Worm (Caenorhabditis elegans) whole organism, L3 larva: Measurements from ENCODE around the gene rsp-4.

ENCODE experiments used
- aly-2 ChIP-seq: fragments of 150-350 bp; optimal IDR thresholded peaks from 2 replicates; lab custom pipeline; 2014; ENCODE audit warnings: missing biosample characterization, missing genetic modification characterization
- egl-27 ChIP-seq: sonication (generic microtip); optimal IDR thresholded peaks from 4 replicates; lab custom pipeline; 2017; ENCODE audit warnings: missing biosample characterization, missing genetic modification reagents, missing genetic modification characterization
- mdl-1 ChIP-seq: fragments of 150-350 bp; optimal IDR thresholded peaks from 2 replicates; lab custom pipeline; 2014; ENCODE audit warnings: missing biosample characterization, missing genetic modification characterization
- nhr-11 ChIP-seq: fragments of 150-350 bp; optimal IDR thresholded peaks from 2 replicates; lab custom pipeline; 2014; ENCODE audit warnings: missing biosample characterization, missing genetic modification characterization
- nhr-237 ChIP-seq: fragments of 150-350 bp; optimal IDR thresholded peaks from 2 replicates; lab custom pipeline; 2014; ENCODE audit warnings: missing biosample characterization, missing genetic modification characterization
- nhr-28 ChIP-seq: fragments of 150-350 bp; optimal IDR thresholded peaks from 2 replicates; lab custom pipeline; 2014; ENCODE audit warnings: missing biosample characterization, missing genetic modification characterization
- skn-1 ChIP-seq: fragments of 150-350 bp; optimal IDR thresholded peaks from 2 replicates; lab custom pipeline; 2014; ENCODE audit warnings: missing biosample characterization, missing genetic modification characterization

DNA sequence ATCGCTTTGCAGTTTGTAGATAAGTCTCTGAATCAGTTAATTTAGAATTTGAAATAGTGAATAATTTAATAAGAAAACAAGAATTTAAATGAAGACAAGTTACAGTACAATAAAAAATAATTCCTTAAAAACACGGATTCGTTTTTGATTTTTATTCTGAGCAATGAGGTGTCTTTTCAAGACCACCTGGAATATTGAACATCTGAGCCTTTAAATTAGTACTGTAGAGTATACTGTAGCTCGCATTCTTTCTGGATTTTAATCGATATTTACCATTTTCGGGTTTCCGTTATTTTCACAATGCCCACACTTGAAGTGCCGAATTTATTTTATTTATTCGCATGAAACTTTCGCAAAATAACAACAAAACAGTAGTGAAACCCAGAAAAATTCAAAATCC, 35.2 kb upstream of the rsp-4 start, which contains the start of gene F07F6.7:
- TF ChIP-seq egl-27 (tag; lab: Kevin White, UChicago) (no peak), skn-1 (no peak), nhr-11 (tag; lab: Kevin White, UChicago) (no peak), nhr-28 (tag; lab: Kevin White, UChicago) (no peak), aly-2 (tag; lab: Kevin White, UChicago) (no peak), mdl-1 (tag; lab: Kevin White, UChicago) (no peak), nhr-237 (tag; lab: Kevin White, UChicago) (no peak)
